Worm (Caenorhabditis elegans) whole organism, L1 larva: ENCODE measurements around the gene odr-3.

ENCODE experiments used
- blmp-1 ChIP-seq: fragments of 150-350 bp; optimal IDR thresholded peaks from 2 replicates; lab custom pipeline; 2014; ENCODE audit warnings: missing biosample characterization, missing genetic modification characterization
- fkh-8 ChIP-seq: sonication (generic microtip); optimal IDR thresholded peaks from 2 replicates; lab custom pipeline; 2016; ENCODE audit warnings: mild to moderate bottlenecking, missing genetic modification characterization, missing compliant biosample characterization
- nhr-77 ChIP-seq: fragments of 150-350 bp; optimal IDR thresholded peaks from 2 replicates; lab custom pipeline; 2014; ENCODE audit warnings: missing biosample characterization, missing genetic modification characterization
- unc-98 ChIP-seq: fragments of 200-800 bp; sonication (Bioruptor generic); IDR thresholded peaks from 2 replicates; pipeline ENCODE4 v1.3.6; 2022; ENCODE audit warnings: missing genetic modification characterization, missing compliant biosample characterization

ce11 chrV:13264245-13264644, 14.9 kb upstream of the odr-3 start, which contains the start of gene zip-5:
- TF ChIP-seq nhr-77: no peak
- no peak for TF ChIP-seq fkh-8 (tag; lab: Kevin White, UChicago)
- no peak for TF ChIP-seq blmp-1 (tag; lab: Kevin White, UChicago)
- no peak for TF ChIP-seq unc-98 (GFP tag; lab: Robert Waterston, UW)
